Worm (Caenorhabditis elegans) whole organism, L4 larva: Measurements from ENCODE around the gene ZK180.6.

Source experiments
- F44E2.7 ChIP-seq: fragments of 200-800 bp; sonication (Bioruptor generic); IDR thresholded peaks from 2 replicates; pipeline ENCODE4 v2.1.2; 2022; ENCODE audit warnings: missing genetic modification characterization, missing compliant biosample characterization
- ces-1 ChIP-seq: fragments of 150-350 bp; sonication (generic microtip); optimal IDR thresholded peaks from 4 replicates; lab custom pipeline; 2014; ENCODE audit warnings: missing biosample characterization, missing genetic modification reagents, missing genetic modification characterization
- fos-1 ChIP-seq: fragments of 150-350 bp; optimal IDR thresholded peaks from 2 replicates; lab custom pipeline; 2014; ENCODE audit warnings: missing biosample characterization, missing genetic modification characterization
- lin-13 ChIP-seq: fragments of 150-350 bp; optimal IDR thresholded peaks from 2 replicates; lab custom pipeline; 2014; ENCODE audit warnings: missing biosample characterization, missing genetic modification reagents, missing genetic modification characterization
- nhr-76 ChIP-seq: fragments of 150-350 bp; optimal IDR thresholded peaks from 2 replicates; lab custom pipeline; 2014; ENCODE audit warnings: missing biosample characterization, missing genetic modification characterization
- nhr-77 ChIP-seq: fragments of 150-350 bp; optimal IDR thresholded peaks from 2 replicates; lab custom pipeline; 2014; ENCODE audit warnings: missing biosample characterization, missing genetic modification characterization
- tag-97 ChIP-seq: fragments of 200-800 bp; sonication (Bioruptor generic); IDR thresholded peaks from 2 replicates; pipeline ENCODE4 v1.3.6; 2022; ENCODE audit warnings: missing genetic modification characterization, missing compliant biosample characterization
- unc-130 ChIP-seq: sonication (generic microtip); optimal IDR thresholded peaks from 2 replicates; lab custom pipeline; 2016; ENCODE audit warnings: missing genetic modification reagents, missing genetic modification characterization, missing compliant biosample characterization
- ztf-11 ChIP-seq: fragments of 150-350 bp; optimal IDR thresholded peaks from 2 replicates; lab custom pipeline; 2014; ENCODE audit warnings: missing biosample characterization, missing genetic modification characterization

DNA sequence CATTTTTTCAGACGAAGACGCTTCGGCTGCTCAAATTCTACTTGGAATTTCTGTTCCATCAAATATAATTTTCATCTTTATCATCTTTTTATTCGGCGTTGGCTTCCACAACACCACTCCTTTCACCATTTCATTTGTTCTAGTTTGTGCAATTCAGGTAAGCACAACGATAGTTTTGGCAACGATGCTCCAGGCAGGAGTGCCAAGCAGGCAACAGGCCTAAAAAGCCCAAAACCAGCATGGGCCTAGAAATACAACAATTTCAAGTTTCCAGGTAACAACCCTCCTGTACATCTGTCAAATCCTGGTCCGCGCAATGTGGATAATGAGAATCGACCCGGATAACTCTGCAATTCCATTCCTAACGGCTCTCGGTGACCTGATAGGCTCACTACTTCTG lies 16.4 kb upstream of the ZK180.6 start:
- no peak for TF ChIP-seq nhr-77 (tag; lab: Kevin White, UChicago)
- no peak for TF ChIP-seq tag-97
- no peak for TF ChIP-seq ces-1 (GFP tag; lab: Kevin White, UChicago)
- TF ChIP-seq nhr-76 (tag; lab: Kevin White, UChicago), result no peak
- no peak for TF ChIP-seq unc-130 (GFP tag; lab: Kevin White, UChicago)
- no peak for TF ChIP-seq fos-1
- TF ChIP-seq F44E2.7 (GFP tag; lab: Robert Waterston, UW), result no peak
- no peak for TF ChIP-seq lin-13 (GFP tag; lab: Kevin White, UChicago)
- no peak for TF ChIP-seq ztf-11 (tag; lab: Kevin White, UChicago)
